Worm (Caenorhabditis elegans) whole organism, mixed stage, embryonic: Measurements from ENCODE around the gene C40A11.2.

Experiments used
- blmp-1 ChIP-seq: fragments of 150-350 bp; optimal IDR thresholded peaks from 2 replicates; lab custom pipeline; 2014; ENCODE audit warnings: missing biosample characterization, missing genetic modification characterization
- elt-3 ChIP-seq: fragments of 150-350 bp; optimal IDR thresholded peaks from 2 replicates; lab custom pipeline; 2014; ENCODE audit warnings: missing biosample characterization, missing genetic modification characterization
- lin-13 ChIP-seq: fragments of 150-350 bp; optimal IDR thresholded peaks from 2 replicates; lab custom pipeline; 2014; ENCODE audit warnings: missing biosample characterization, missing genetic modification characterization
- lsy-2 ChIP-seq: fragments of 150-350 bp; optimal IDR thresholded peaks from 2 replicates; lab custom pipeline; 2014; ENCODE audit warnings: missing biosample characterization, missing genetic modification characterization
- mab-5 ChIP-seq: fragments of 150-350 bp; optimal IDR thresholded peaks from 2 replicates; lab custom pipeline; 2014; ENCODE audit warnings: missing biosample characterization, missing genetic modification characterization
- mep-1 ChIP-seq: fragments of 150-350 bp; optimal IDR thresholded peaks from 2 replicates; lab custom pipeline; 2017; ENCODE audit warnings: missing biosample characterization, missing genetic modification reagents, missing genetic modification characterization, inconsistent platforms
- nhr-2 ChIP-seq: fragments of 150-350 bp; optimal IDR thresholded peaks from 2 replicates; lab custom pipeline; 2014; ENCODE audit warnings: missing biosample characterization, missing genetic modification characterization
- nhr-237 ChIP-seq: fragments of 150-350 bp; optimal IDR thresholded peaks from 2 replicates; lab custom pipeline; 2014; ENCODE audit warnings: missing biosample characterization, missing genetic modification characterization
- nhr-76 ChIP-seq: sonication (generic microtip); optimal IDR thresholded peaks from 2 replicates; lab custom pipeline; 2017; ENCODE audit warnings: missing biosample characterization, missing genetic modification characterization
- unc-39 ChIP-seq: fragments of 150-350 bp; optimal IDR thresholded peaks from 2 replicates; lab custom pipeline; 2014; ENCODE audit warnings: missing biosample characterization, missing genetic modification characterization
- unc-62 ChIP-seq: fragments of 150-350 bp; optimal IDR thresholded peaks from 2 replicates; lab custom pipeline; 2014; ENCODE audit warnings: missing biosample characterization, missing genetic modification reagents, missing genetic modification characterization

ce11 chrII:2189357-2189756 is 42.6 kb downstream of the C40A11.2 start, which contains the start of gene mtq-2:
- TF ChIP-seq blmp-1 (tag; lab: Kevin White, UChicago): no peak
- TF ChIP-seq lin-13 (tag; lab: Kevin White, UChicago): no peak
- TF ChIP-seq mep-1 (tag; lab: Kevin White, UChicago): no peak
- no peak for TF ChIP-seq unc-62 (GFP tag; lab: Kevin White, UChicago)
- TF ChIP-seq nhr-2 (tag; lab: Kevin White, UChicago): no peak
- no peak for TF ChIP-seq elt-3 (tag; lab: Kevin White, UChicago)
- TF ChIP-seq mab-5: no peak
- TF ChIP-seq nhr-76: no peak
- TF ChIP-seq nhr-237 (tag; lab: Kevin White, UChicago): no peak
- no peak for TF ChIP-seq lsy-2
- TF ChIP-seq unc-39 (tag; lab: Kevin White, UChicago): no peak
